Worm (Caenorhabditis elegans) whole organism, young adult: ENCODE measurements around the gene rpn-6.1.

Experiments used
- B0019.2 ChIP-seq: fragments of 200-800 bp; sonication (Bioruptor generic); conservative IDR thresholded peaks from 2 replicates; pipeline ENCODE4 v1.3.6; 2022; ENCODE audit warnings: missing genetic modification reagents, missing genetic modification characterization, missing compliant biosample characterization
- F23B12.7 ChIP-seq: sonication (generic microtip); optimal IDR thresholded peaks from 2 replicates; lab custom pipeline; 2017; ENCODE audit warnings: missing genetic modification characterization, mild to moderate bottlenecking, missing compliant biosample characterization, antibody characterized with exemption, moderate library complexity; ENCODE audit not compliant: insufficient read depth
- F57A8.1 ChIP-seq: fragments of 200-800 bp; sonication (Bioruptor generic); optimal IDR thresholded peaks from 2 replicates; lab custom pipeline; 2018; ENCODE audit warnings: mild to moderate bottlenecking, missing genetic modification characterization, moderate library complexity, missing compliant biosample characterization
- K12H6.12 ChIP-seq: fragments of 200-800 bp; sonication (Bioruptor generic); optimal IDR thresholded peaks from 2 replicates; lab custom pipeline; 2018; ENCODE audit warnings: mild to moderate bottlenecking, missing genetic modification characterization, missing compliant biosample characterization
- T07F8.4 ChIP-seq: sonication (generic microtip); optimal IDR thresholded peaks from 2 replicates; lab custom pipeline; 2016; ENCODE audit warnings: mild to moderate bottlenecking, missing genetic modification characterization, moderate library complexity, missing compliant biosample characterization
- Y53G8AR.9 ChIP-seq: fragments of 200-800 bp; sonication (Bioruptor generic); conservative IDR thresholded peaks from 2 replicates; pipeline ENCODE4 v1.3.6; 2022; ENCODE audit warnings: missing genetic modification reagents, missing genetic modification characterization, missing compliant biosample characterization
- Y95B8A.8 ChIP-seq: fragments of 200-800 bp; sonication (Bioruptor generic); IDR thresholded peaks from 2 replicates; pipeline ENCODE4 v1.3.6; 2022; ENCODE audit warnings: missing genetic modification reagents, missing genetic modification characterization, missing compliant biosample characterization
- ZK185.1 ChIP-seq: sonication (generic microtip); optimal IDR thresholded peaks from 2 replicates; lab custom pipeline; 2016; ENCODE audit warnings: mild to moderate bottlenecking, missing genetic modification characterization, missing compliant biosample characterization; ENCODE audit not compliant: poor library complexity, severe bottlenecking
- atf-7 ChIP-seq: sonication (generic microtip); optimal IDR thresholded peaks from 2 replicates; lab custom pipeline; 2017; ENCODE audit warnings: mild to moderate bottlenecking, missing genetic modification characterization, missing compliant biosample characterization
- cebp-1 ChIP-seq, 2 experiments: fragments of 200-800 bp in 1 of 2; sonication (Bioruptor generic) in 1 of 2; sonication (generic microtip) in 1 of 2; IDR thresholded peaks in 1 of 2; optimal IDR thresholded peaks in 1 of 2; 2 replicates each; pipeline versions ENCODE4 v1.3.6 to Lab custom; 2017 to 2022; ENCODE audit warnings: missing compliant biosample characterization in 2 of 2, missing genetic modification characterization in 2 of 2, mild to moderate bottlenecking in 1 of 2, missing genetic modification reagents in 1 of 2, moderate library complexity in 1 of 2
- ceh-40 ChIP-seq: fragments of 200-800 bp; sonication (Bioruptor generic); IDR thresholded peaks from 2 replicates; pipeline ENCODE4 v1.3.6; 2022; ENCODE audit warnings: missing genetic modification characterization, missing compliant biosample characterization
- dpl-1 ChIP-seq: fragments of 150-350 bp; optimal IDR thresholded peaks from 2 replicates; lab custom pipeline; 2014; ENCODE audit warnings: missing biosample characterization, missing genetic modification reagents, missing genetic modification characterization
- ets-4 ChIP-seq: fragments of 200-800 bp; sonication (Bioruptor generic); optimal IDR thresholded peaks from 2 replicates; lab custom pipeline; 2018; ENCODE audit warnings: mild to moderate bottlenecking, missing genetic modification characterization, missing compliant biosample characterization
- hlh-12 ChIP-seq: sonication (generic microtip); optimal IDR thresholded peaks from 2 replicates; lab custom pipeline; 2016; ENCODE audit warnings: missing genetic modification characterization, missing compliant biosample characterization
- hmg-1.2 ChIP-seq: fragments of 200-800 bp; sonication (Bioruptor generic); IDR thresholded peaks from 2 replicates; pipeline ENCODE4 v1.3.6; 2022; ENCODE audit warnings: missing genetic modification reagents, missing genetic modification characterization, missing compliant biosample characterization
- hsf-1 ChIP-seq: fragments of 200-800 bp; sonication (Bioruptor generic); IDR thresholded peaks from 2 replicates; pipeline ENCODE4 v1.3.6; 2022; ENCODE audit warnings: missing genetic modification reagents, missing genetic modification characterization, missing compliant biosample characterization
- let-526 ChIP-seq: fragments of 200-800 bp; sonication (Bioruptor generic); IDR thresholded peaks from 2 replicates; pipeline ENCODE4 v1.3.6; 2022; ENCODE audit warnings: missing genetic modification reagents, missing genetic modification characterization, missing compliant biosample characterization
- let-607 ChIP-seq, 2 experiments: fragments of 200-800 bp in 1 of 2; sonication (Bioruptor generic) in 1 of 2; sonication (generic microtip) in 1 of 2; optimal IDR thresholded peaks; 2 replicates each; lab custom pipeline; 2016 to 2018; ENCODE audit warnings: mild to moderate bottlenecking in 2 of 2, missing compliant biosample characterization in 2 of 2, missing genetic modification characterization in 2 of 2, moderate library complexity in 2 of 2, missing genotype in 1 of 2
- lin-26 ChIP-seq: fragments of 200-800 bp; sonication (Bioruptor generic); IDR thresholded peaks from 2 replicates; pipeline ENCODE4 v1.3.6; 2022; ENCODE audit warnings: missing genetic modification reagents, missing genetic modification characterization, missing compliant biosample characterization
- lsy-27 ChIP-seq: sonication (generic microtip); optimal IDR thresholded peaks from 2 replicates; lab custom pipeline; 2017; ENCODE audit warnings: missing genetic modification characterization, mild to moderate bottlenecking, missing compliant biosample characterization, antibody characterized with exemption, missing genotype, borderline replicate concordance; ENCODE audit not compliant: insufficient read depth
- madf-10 ChIP-seq: sonication (generic microtip); optimal IDR thresholded peaks from 2 replicates; lab custom pipeline; 2016; ENCODE audit warnings: mild to moderate bottlenecking, missing genetic modification characterization, missing compliant biosample characterization
- madf-8 ChIP-seq: fragments of 200-800 bp; sonication (Bioruptor generic); conservative IDR thresholded peaks from 2 replicates; pipeline ENCODE4 v1.3.6; 2022; ENCODE audit warnings: missing genetic modification reagents, missing genetic modification characterization, missing compliant biosample characterization
- mes-4 ChIP-seq: sonication (generic microtip); optimal IDR thresholded peaks from 2 replicates; lab custom pipeline; 2016; ENCODE audit warnings: missing genotype, missing genetic modification characterization, missing compliant biosample characterization
- nfyb-1 ChIP-seq: fragments of 200-800 bp; sonication (Bioruptor generic); IDR thresholded peaks from 2 replicates; pipeline ENCODE4 v1.3.6; 2022; ENCODE audit warnings: missing genetic modification reagents, missing genetic modification characterization, missing compliant biosample characterization
- nhr-80 ChIP-seq: sonication (generic microtip); optimal IDR thresholded peaks from 2 replicates; lab custom pipeline; 2016; ENCODE audit warnings: missing genetic modification characterization, missing compliant biosample characterization
- pbrm-1 ChIP-seq: fragments of 200-800 bp; sonication (Bioruptor generic); IDR thresholded peaks from 2 replicates; pipeline ENCODE4 v1.3.6; 2022; ENCODE audit warnings: missing genetic modification reagents, missing genetic modification characterization, missing compliant biosample characterization
- pha-4 ChIP-seq: fragments of 150-350 bp; sonication (generic microtip); optimal IDR thresholded peaks from 2 replicates; lab custom pipeline; 2014; ENCODE audit warnings: missing biosample characterization, missing genetic modification reagents, missing genetic modification characterization
- snpc-1.3 ChIP-seq: sonication (generic microtip); optimal IDR thresholded peaks from 2 replicates; lab custom pipeline; 2017; ENCODE audit warnings: missing genetic modification characterization, mild to moderate bottlenecking, missing compliant biosample characterization, antibody characterized with exemption, moderate library complexity, missing genotype, missing genetic modification reagents; ENCODE audit not compliant: insufficient read depth
- xnd-1 ChIP-seq: sonication (generic microtip); optimal IDR thresholded peaks from 2 replicates; lab custom pipeline; 2016; ENCODE audit warnings: missing genotype, missing genetic modification reagents, missing genetic modification characterization, missing compliant biosample characterization
- ztf-18 ChIP-seq: sonication (generic microtip); optimal IDR thresholded peaks from 2 replicates; lab custom pipeline; 2016; ENCODE audit warnings: missing genotype, mild to moderate bottlenecking, missing genetic modification characterization, missing compliant biosample characterization
- ztf-3 ChIP-seq: fragments of 200-800 bp; sonication (Bioruptor generic); optimal IDR thresholded peaks from 2 replicates; lab custom pipeline; 2018; ENCODE audit warnings: mild to moderate bottlenecking, missing genetic modification characterization, missing compliant biosample characterization

The rpn-6.1 gene

DNA sequence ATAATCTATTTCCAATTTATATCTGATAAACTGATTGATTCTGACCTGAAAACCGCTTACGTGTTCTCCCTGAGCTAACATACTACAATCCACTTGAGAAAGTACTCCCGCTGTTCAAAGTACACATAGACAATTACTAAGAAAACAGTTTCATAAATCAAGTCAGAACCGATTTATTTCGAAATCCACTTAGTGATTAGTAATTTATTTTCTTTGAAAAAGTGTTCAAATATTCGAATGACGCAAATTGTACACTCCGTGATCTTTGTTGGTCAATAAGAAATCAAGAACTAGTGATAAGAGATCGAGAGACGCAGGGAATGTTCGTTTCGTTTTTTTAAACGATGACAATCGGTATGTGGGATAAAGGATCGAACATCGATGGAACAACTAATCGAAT, 30.7 kb upstream of the rpn-6.1 start:
- no peak for TF ChIP-seq madf-8
- no peak for TF ChIP-seq xnd-1 (tag; lab: Kevin White, UChicago)
- no peak for TF ChIP-seq B0019.2 (GFP tag; lab: Robert Waterston, UW)
- 0 out of 2 replicates have a peak, but pooled peaks have one; percentile 41 for TF ChIP-seq lin-26 (GFP tag; lab: Robert Waterston, UW)
- TF ChIP-seq nhr-80 (tag; lab: Kevin White, UChicago), result peak; percentile 27
- no peak for TF ChIP-seq cebp-1 (GFP tag; IDR thresholded peaks at IDR 0.05; lab: Robert Waterston, UW)
- TF ChIP-seq cebp-1 (tag; optimal IDR thresholded peaks at IDR 0.05; lab: Kevin White, UChicago), result peak; percentile 52
- no peak for TF ChIP-seq mes-4 (tag; lab: Kevin White, UChicago)

DNA sequence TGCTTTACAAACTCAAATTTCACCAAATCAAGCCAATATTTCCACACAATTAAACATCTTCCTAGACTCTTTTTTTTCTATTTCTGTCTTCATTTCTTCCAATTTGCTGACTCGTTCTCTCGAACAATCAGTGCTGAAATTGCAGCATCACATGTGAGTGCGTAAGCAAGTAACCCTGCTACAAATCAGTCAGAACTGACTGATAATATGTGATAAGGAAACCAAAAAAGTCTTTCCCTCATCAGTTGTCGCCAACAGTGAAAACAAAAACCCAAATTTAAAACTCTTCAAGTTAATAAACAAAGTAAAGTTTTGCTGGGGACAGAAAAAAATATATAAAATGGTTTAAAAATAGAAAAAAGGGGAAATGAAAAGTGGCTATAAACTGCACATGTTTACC, 29.7 kb upstream of the rpn-6.1 start:
- no peak for TF ChIP-seq F23B12.7 (tag; lab: Kevin White, UChicago)
- no peak for TF ChIP-seq snpc-1.3 (tag; lab: Kevin White, UChicago)
- no peak for TF ChIP-seq hlh-12 (tag; lab: Kevin White, UChicago)
- TF ChIP-seq ZK185.1 (tag; lab: Kevin White, UChicago), result no peak
- no peak for TF ChIP-seq cebp-1 (GFP tag; IDR thresholded peaks at IDR 0.05; lab: Robert Waterston, UW)
- TF ChIP-seq cebp-1 (tag; optimal IDR thresholded peaks at IDR 0.05; lab: Kevin White, UChicago), result peak; percentile 36
- no peak for TF ChIP-seq ets-4 (GFP tag; lab: Kevin White, UChicago)
- peak in 1 of 2 experiments; percentile 20 for TF ChIP-seq let-607 (tag; optimal IDR thresholded peaks at IDR 0.05; lab: Kevin White, UChicago)
- TF ChIP-seq nhr-80 (tag; lab: Kevin White, UChicago), result peak; percentile 71
- TF ChIP-seq Y53G8AR.9 (GFP tag; lab: Robert Waterston, UW), result 0 out of 2 replicates have a peak, but pooled peaks have one; percentile 31
- no peak for TF ChIP-seq hsf-1 (GFP tag; lab: Robert Waterston, UW)
- TF ChIP-seq ztf-3, result no peak
- TF ChIP-seq F57A8.1, result no peak
- no peak for TF ChIP-seq let-526 (GFP tag; lab: Robert Waterston, UW)
- no peak for TF ChIP-seq lin-26 (GFP tag; lab: Robert Waterston, UW)
- no peak for TF ChIP-seq T07F8.4 (tag; lab: Kevin White, UChicago)
- TF ChIP-seq pha-4 (tag; lab: Kevin White, UChicago), result peak; percentile 12

- TF ChIP-seq nfyb-1, result 0 out of 2 replicates have a peak, but pooled peaks have one; percentile 28
- peak; percentile 69 for TF ChIP-seq hmg-1.2 (GFP tag; lab: Robert Waterston, UW)
- no peak for TF ChIP-seq atf-7 (tag; lab: Kevin White, UChicago)
- TF ChIP-seq xnd-1 (tag; lab: Kevin White, UChicago), result no peak
Measured at ce11 chrIII:6989900-6990299, 28.1 kb upstream of the rpn-6.1 start, which contains the start of gene prk-1. prk-1 (plus strand) TSS chrIII:6990168.

DNA sequence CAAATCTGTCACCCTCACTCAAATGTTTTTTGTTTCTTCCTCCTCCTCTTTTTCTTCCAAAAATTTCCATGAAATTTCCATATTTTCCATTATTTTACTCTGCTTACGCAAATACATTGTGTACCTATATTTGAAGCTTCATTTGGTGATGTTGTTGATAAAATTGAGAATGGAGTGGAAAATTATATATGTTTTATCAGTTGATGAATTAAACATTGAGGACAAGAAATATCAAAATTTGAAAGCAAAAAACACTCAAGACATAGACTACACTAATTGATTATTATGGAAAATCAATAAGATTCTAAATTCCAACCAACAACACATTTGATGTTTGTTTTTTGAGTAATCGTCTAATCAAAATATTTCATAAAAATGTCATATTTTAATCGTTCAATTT, 27.4 kb upstream of the rpn-6.1 start:
- TF ChIP-seq dpl-1 (GFP tag; lab: Kevin White, UChicago) (no peak), ztf-18 (tag; lab: Kevin White, UChicago) (no peak), Y95B8A.8 (no peak), nhr-80 (tag; lab: Kevin White, UChicago) (peak; percentile 36)

DNA sequence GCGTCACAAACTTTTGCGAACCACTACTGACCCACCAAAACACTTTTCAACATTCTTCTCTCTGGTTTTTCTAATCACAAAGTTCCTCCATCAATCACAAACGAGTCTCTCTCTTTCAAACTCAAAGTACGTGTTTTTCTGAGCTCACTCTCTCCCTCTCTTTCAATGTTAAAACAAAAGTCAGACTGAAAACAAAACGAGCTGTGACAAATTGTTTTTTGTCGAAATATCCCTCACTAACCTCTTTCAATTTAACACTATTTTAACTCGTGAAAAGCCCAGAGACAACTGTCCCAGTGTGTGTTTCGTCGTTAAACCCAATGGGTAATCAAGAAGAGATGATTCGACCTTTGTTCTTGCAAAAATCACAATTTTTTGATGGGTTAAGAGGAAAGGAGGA, 26.3 kb upstream of the rpn-6.1 start:
- no peak for TF ChIP-seq lsy-27 (tag; lab: Kevin White, UChicago)
- peak; percentile 29 for TF ChIP-seq nhr-80 (tag; lab: Kevin White, UChicago)
- no peak for TF ChIP-seq pbrm-1 (GFP tag; lab: Robert Waterston, UW)
- TF ChIP-seq ceh-40 (GFP tag; lab: Robert Waterston, UW), result no peak
- TF ChIP-seq K12H6.12, result peak; percentile 44
- no peak for TF ChIP-seq madf-10 (tag; lab: Kevin White, UChicago)
- TF ChIP-seq F57A8.1, result no peak
